Worm (Caenorhabditis elegans): Measurements from ENCODE around the gene Y22D7AL.9.

DNA sequence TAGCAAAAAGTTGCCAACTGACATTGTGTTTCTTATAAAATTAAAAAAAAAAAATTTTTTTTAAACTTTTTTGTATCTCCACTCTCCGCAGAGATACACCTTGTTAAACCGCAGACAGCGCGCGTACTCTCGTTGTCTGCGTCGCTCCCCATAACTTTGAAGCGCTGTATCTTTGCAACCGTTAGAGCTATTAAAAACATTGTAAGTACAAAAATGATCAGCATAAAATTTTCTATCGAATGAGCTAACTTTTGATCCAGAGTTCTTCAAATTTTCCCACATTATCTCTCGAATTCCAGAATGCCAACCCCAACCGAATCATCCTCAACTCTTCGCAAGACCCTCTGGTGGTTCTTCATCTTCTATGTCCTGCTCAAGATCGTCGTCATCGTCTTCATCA, 38.3 kb upstream of the Y22D7AL.9 start, which contains the start of gene Y22D7AL.1:
- TF ChIP-seq daf-12 (tag; optimal IDR thresholded peaks at IDR 0.05) (no peak), pqm-1 (tag; optimal IDR thresholded peaks at IDR 0.05) (no peak), snpc-4 (tag; optimal IDR thresholded peaks at IDR 0.05) (no peak), aly-2 (tag; optimal IDR thresholded peaks at IDR 0.05) (no peak), tbx-2 (tag; optimal IDR thresholded peaks at IDR 0.05) (no peak), nhr-43 (tag; optimal IDR thresholded peaks at IDR 0.05; ENCODE audit: poor library complexity, severe bottlenecking) (no peak)
